Fruit fly (Drosophila melanogaster) whole organism, embryonic: ENCODE data around the gene CG3704.

ENCODE experiments used
- Antp ChIP-seq: fragments of 200-800 bp; sonication (Bioruptor generic); optimal IDR thresholded peaks from 3 replicates; lab custom pipeline; 2016; ENCODE audit warnings: missing biosample characterization, missing genetic modification characterization
- CG10565 ChIP-seq: fragments of 200-800 bp; sonication (Bioruptor generic); optimal IDR thresholded peaks from 3 replicates; lab custom pipeline; 2016; ENCODE audit warnings: missing biosample characterization, mild to moderate bottlenecking, missing genetic modification characterization
- CG14667 ChIP-seq: fragments of 200-800 bp; sonication (Bioruptor generic); IDR thresholded peaks from 2 replicates; pipeline ENCODE4 v1.3.6; 2022; ENCODE audit warnings: missing biosample characterization, missing genetic modification characterization
- CG16779 ChIP-seq: fragments of 200-800 bp; sonication (Bioruptor generic); IDR thresholded peaks from 2 replicates; pipeline ENCODE4 v1.3.6; 2022; ENCODE audit warnings: missing biosample characterization, missing genetic modification characterization
- CG17186 ChIP-seq: fragments of 200-800 bp; sonication (Bioruptor generic); optimal IDR thresholded peaks from 3 replicates; lab custom pipeline; 2017; ENCODE audit warnings: missing biosample characterization, missing genetic modification reagents, missing genetic modification characterization
- CG4404 ChIP-seq: fragments of 200-800 bp; sonication (Bioruptor generic); IDR thresholded peaks from 2 replicates; pipeline ENCODE4 v1.3.6; 2022; ENCODE audit warnings: missing biosample characterization, missing genetic modification characterization
- Sin3A ChIP-seq: fragments of >200 bp; optimal IDR thresholded peaks from 2 replicates; lab custom pipeline; 2018
- Sry-β ChIP-seq: fragments of 200-800 bp; sonication (Bioruptor generic); optimal IDR thresholded peaks from 2 replicates; lab custom pipeline; 2018; ENCODE audit warnings: missing biosample characterization, mild to moderate bottlenecking, missing genetic modification characterization, moderate library complexity
- fru ChIP-seq: fragments of >200 bp; optimal IDR thresholded peaks from 2 replicates; lab custom pipeline; 2017
- ftz-f1 ChIP-seq: fragments of 200-800 bp; sonication (Bioruptor generic); optimal IDR thresholded peaks from 2 replicates; lab custom pipeline; 2016; ENCODE audit warnings: missing biosample characterization, missing genetic modification characterization
- h ChIP-seq: fragments of >200 bp; optimal IDR thresholded peaks from 2 replicates; lab custom pipeline; 2017
- ham ChIP-seq: fragments of 200-800 bp; sonication (Bioruptor generic); IDR thresholded peaks from 2 replicates; pipeline ENCODE4 v1.3.6; 2022; ENCODE audit warnings: missing biosample characterization, missing genetic modification characterization

DNA sequence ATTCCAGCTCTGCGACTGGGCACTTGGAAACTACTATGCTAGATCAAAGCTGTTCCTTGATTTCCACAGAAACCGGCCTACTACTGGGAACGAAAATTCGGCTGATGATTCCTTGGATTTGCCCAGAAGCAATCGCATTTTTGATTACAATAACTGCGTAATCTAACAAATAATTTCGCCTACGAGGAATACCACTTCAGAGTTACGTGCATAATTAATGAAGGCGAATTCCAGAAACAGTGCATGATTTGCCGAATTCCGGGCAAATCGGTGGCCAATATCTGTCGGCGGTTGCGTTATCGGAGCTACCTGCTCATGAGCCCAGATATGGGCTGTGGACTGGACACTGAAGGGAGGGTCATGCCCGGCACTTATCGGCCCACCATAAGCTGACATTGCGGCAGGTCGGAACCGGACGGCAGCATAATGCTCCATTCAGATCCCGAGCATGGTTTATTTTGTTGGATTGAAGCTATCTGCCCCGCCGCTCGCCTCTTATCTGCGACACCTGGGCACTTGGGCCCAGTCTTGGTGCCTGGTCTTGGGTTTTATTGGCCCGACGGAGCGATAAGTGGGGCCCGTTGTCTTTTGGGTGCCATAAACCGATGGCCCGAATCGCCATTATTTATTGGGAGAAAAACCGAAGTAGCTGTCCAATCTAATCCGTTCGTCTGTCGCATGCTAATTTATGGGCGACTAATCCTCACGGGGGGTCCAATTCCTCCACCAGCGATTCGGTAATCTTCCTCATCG, 10.4 kb downstream of the CG3704 start, which contains the start of gene CG3708:
- no peak for TF ChIP-seq h
- no peak for TF ChIP-seq CG14667 (GFP tag; lab: Robert Waterston, UW)
- no peak for TF ChIP-seq Antp (GFP tag; lab: Kevin White, UChicago)
- no peak for TF ChIP-seq CG16779 (GFP tag; lab: Robert Waterston, UW)
- TF ChIP-seq CG10565 (GFP tag; lab: Kevin White, UChicago), result no peak
- TF ChIP-seq ham (GFP tag; lab: Robert Waterston, UW), result no peak
- no peak for TF ChIP-seq Sry-β (GFP tag; lab: Kevin White, UChicago)
- no peak for TF ChIP-seq fru (lab: Kevin White, UChicago)
- no peak for TF ChIP-seq ftz-f1
- TF ChIP-seq CG4404 (GFP tag; lab: Robert Waterston, UW), result no peak
- TF ChIP-seq Sin3A (lab: Kevin White, UChicago), result no peak
- no peak for TF ChIP-seq CG17186 (GFP tag; lab: Kevin White, UChicago)
